Worm (Caenorhabditis elegans) whole organism, L4 larva: ENCODE results near the gene Y42H9AR.1.
A peak's percentile ranks its signal among the peaks of the same experiment; 100 is the strongest.

Experiments
- F44E2.7 ChIP-seq: fragments of 200-800 bp; sonication (Bioruptor generic); IDR thresholded peaks from 2 replicates; pipeline ENCODE4 v2.1.2; 2022; ENCODE audit warnings: missing genetic modification characterization, missing compliant biosample characterization
- R02D3.7 ChIP-seq: fragments of 150-350 bp; sonication (generic microtip); optimal IDR thresholded peaks from 3 replicates; lab custom pipeline; 2014; ENCODE audit warnings: missing biosample characterization, missing genetic modification characterization
- T26A8.4 ChIP-seq: fragments of 200-800 bp; sonication (Bioruptor generic); IDR thresholded peaks from 2 replicates; pipeline ENCODE4 v1.3.6; 2022; ENCODE audit warnings: missing genetic modification characterization, missing compliant biosample characterization
- Y105C5A.15 ChIP-seq: fragments of 200-800 bp; sonication (Bioruptor generic); IDR thresholded peaks from 2 replicates; pipeline ENCODE4 v1.3.6; 2022; ENCODE audit warnings: missing genetic modification characterization, missing compliant biosample characterization
- Y75B8A.6 ChIP-seq: fragments of 200-800 bp; sonication (Bioruptor generic); IDR thresholded peaks from 2 replicates; pipeline ENCODE4 v1.3.6; 2022; ENCODE audit warnings: missing genetic modification reagents, missing genetic modification characterization, missing compliant biosample characterization
- ZK337.2 ChIP-seq: fragments of 200-800 bp; sonication (Bioruptor generic); IDR thresholded peaks from 2 replicates; pipeline ENCODE4 v1.3.6; 2022; ENCODE audit warnings: missing genetic modification reagents, missing genetic modification characterization, missing compliant biosample characterization
- ZK546.5 ChIP-seq, 2 experiments: sonication (generic microtip); optimal IDR thresholded peaks; 2 replicates each; lab custom pipeline; 2017; ENCODE audit warnings: missing biosample characterization in 2 of 2, missing genetic modification characterization in 2 of 2
- aha-1 ChIP-seq: fragments of 150-350 bp; peaks from one replicate; lab custom pipeline; 2014; ENCODE audit warnings: missing biosample characterization, missing genetic modification characterization
- ama-1 ChIP-seq: fragments of 150-350 bp; optimal IDR thresholded peaks from 2 replicates; lab custom pipeline; 2014; ENCODE audit warnings: inconsistent platforms, mixed read lengths
- ceh-44 ChIP-seq: fragments of 200-800 bp; sonication (Bioruptor generic); IDR thresholded peaks from 2 replicates; pipeline ENCODE4 v1.3.6; 2022; ENCODE audit warnings: missing genetic modification reagents, missing genetic modification characterization, missing compliant biosample characterization
- daf-12 ChIP-seq: fragments of 150-350 bp; optimal IDR thresholded peaks from 2 replicates; lab custom pipeline; 2014; ENCODE audit warnings: missing biosample characterization, missing genetic modification reagents, missing genetic modification characterization
- daf-16 ChIP-seq, 3 experiments: sonication (generic microtip); optimal IDR thresholded peaks; 2 replicates each; lab custom pipeline; 2016 to 2017; ENCODE audit warnings: missing genetic modification characterization in 3 of 3, missing genetic modification reagents in 3 of 3, mild to moderate bottlenecking in 2 of 3, missing compliant biosample characterization in 2 of 3, missing biosample characterization in 1 of 3, moderate library complexity in 1 of 3
- daf-19 ChIP-seq: fragments of 200-800 bp; sonication (Bioruptor generic); conservative IDR thresholded peaks from 2 replicates; pipeline ENCODE4 v1.3.6; 2022; ENCODE audit warnings: missing genetic modification characterization, missing compliant biosample characterization
- daf-8 ChIP-seq: fragments of 200-800 bp; sonication (Bioruptor generic); IDR thresholded peaks from 2 replicates; pipeline ENCODE4 v1.3.6; 2022; ENCODE audit warnings: missing genetic modification characterization, missing compliant biosample characterization
- dpl-1 ChIP-seq: fragments of 150-350 bp; optimal IDR thresholded peaks from 2 replicates; lab custom pipeline; 2014; ENCODE audit warnings: missing biosample characterization, missing genetic modification reagents, missing genetic modification characterization
- dve-1 ChIP-seq: sonication (generic microtip); optimal IDR thresholded peaks from 2 replicates; lab custom pipeline; 2017; ENCODE audit warnings: antibody characterized with exemption, mild to moderate bottlenecking, missing genetic modification characterization, missing compliant biosample characterization; ENCODE audit not compliant: insufficient read depth
- hlh-11 ChIP-seq: fragments of 200-800 bp; sonication (Bioruptor generic); optimal IDR thresholded peaks from 2 replicates; lab custom pipeline; 2018; ENCODE audit warnings: mild to moderate bottlenecking, missing genetic modification characterization, missing compliant biosample characterization
- hlh-30 ChIP-seq: sonication (generic microtip); optimal IDR thresholded peaks from 2 replicates; lab custom pipeline; 2017; ENCODE audit warnings: antibody characterized with exemption, mild to moderate bottlenecking, missing genetic modification characterization, missing compliant biosample characterization; ENCODE audit not compliant: insufficient read depth
- hmg-1.1 ChIP-seq: fragments of 200-800 bp; sonication (Bioruptor generic); IDR thresholded peaks from 2 replicates; pipeline ENCODE4 v1.3.6; 2022; ENCODE audit warnings: missing genetic modification reagents, missing genetic modification characterization, missing compliant biosample characterization
- lim-7 ChIP-seq: fragments of 200-800 bp; sonication (Bioruptor generic); IDR thresholded peaks from 2 replicates; pipeline ENCODE4 v1.3.6; 2022; ENCODE audit warnings: missing genetic modification characterization, missing compliant biosample characterization
- lin-13 ChIP-seq: fragments of 150-350 bp; optimal IDR thresholded peaks from 2 replicates; lab custom pipeline; 2014; ENCODE audit warnings: missing biosample characterization, missing genetic modification reagents, missing genetic modification characterization
- lin-15B ChIP-seq: fragments of 150-350 bp; sonication (generic microtip); optimal IDR thresholded peaks from 3 replicates; lab custom pipeline; 2014; ENCODE audit warnings: missing biosample characterization, missing genetic modification characterization
- lin-38 ChIP-seq: fragments of 200-800 bp; sonication (Bioruptor generic); IDR thresholded peaks from 2 replicates; pipeline ENCODE4 v1.3.6; 2022; ENCODE audit warnings: missing genetic modification reagents, missing genetic modification characterization, missing compliant biosample characterization
- lsy-2 ChIP-seq, 2 experiments: fragments of 150-350 bp in 1 of 2; sonication (generic microtip) in 1 of 2; optimal IDR thresholded peaks; 2 replicates each; lab custom pipeline; 2014 to 2017; ENCODE audit warnings: missing biosample characterization in 2 of 2, missing genetic modification characterization in 2 of 2
- madf-5 ChIP-seq, 2 experiments: fragments of 200-800 bp; sonication (Bioruptor generic); IDR thresholded peaks; 2 replicates each; pipeline ENCODE4 v1.3.6; 2022; ENCODE audit warnings: missing compliant biosample characterization in 2 of 2, missing genetic modification characterization in 2 of 2
- mdl-1 ChIP-seq, 2 experiments: fragments of 150-350 bp in 1 of 2; sonication (generic microtip) in 1 of 2; optimal IDR thresholded peaks; 2 replicates each; lab custom pipeline; 2014 to 2017; ENCODE audit warnings: missing biosample characterization in 2 of 2, missing genetic modification characterization in 2 of 2
- mep-1 ChIP-seq: fragments of 150-350 bp; sonication (generic microtip); optimal IDR thresholded peaks from 3 replicates; lab custom pipeline; 2014; ENCODE audit warnings: missing biosample characterization, missing genetic modification characterization
- mes-2 ChIP-seq: sonication (generic microtip); optimal IDR thresholded peaks from 2 replicates; lab custom pipeline; 2016; ENCODE audit warnings: missing genotype, mild to moderate bottlenecking, missing genetic modification characterization, missing compliant biosample characterization; ENCODE audit not compliant: poor library complexity, severe bottlenecking
- mxl-3 ChIP-seq: fragments of 200-800 bp; sonication (Bioruptor generic); optimal IDR thresholded peaks from 2 replicates; lab custom pipeline; 2018; ENCODE audit warnings: mild to moderate bottlenecking, missing genetic modification characterization, missing compliant biosample characterization
- nhr-10 ChIP-seq: fragments of 150-350 bp; optimal IDR thresholded peaks from 2 replicates; lab custom pipeline; 2014; ENCODE audit warnings: missing biosample characterization, missing genetic modification characterization
- nhr-102 ChIP-seq: sonication (generic microtip); optimal IDR thresholded peaks from 2 replicates; lab custom pipeline; 2016; ENCODE audit warnings: mild to moderate bottlenecking, missing genetic modification characterization, moderate library complexity, missing compliant biosample characterization
- nhr-11 ChIP-seq: fragments of 150-350 bp; optimal IDR thresholded peaks from 2 replicates; lab custom pipeline; 2014; ENCODE audit warnings: missing biosample characterization, missing genetic modification characterization
- nhr-111 ChIP-seq: fragments of 200-800 bp; sonication (Bioruptor generic); optimal IDR thresholded peaks from 2 replicates; lab custom pipeline; 2018; ENCODE audit warnings: mild to moderate bottlenecking, missing genetic modification characterization, missing compliant biosample characterization
- nhr-25 ChIP-seq: sonication (generic microtip); optimal IDR thresholded peaks from 2 replicates; lab custom pipeline; 2017; ENCODE audit warnings: missing genetic modification characterization, mild to moderate bottlenecking, missing compliant biosample characterization, antibody characterized with exemption, moderate library complexity, borderline replicate concordance; ENCODE audit not compliant: insufficient read depth
- nhr-28 ChIP-seq: fragments of 150-350 bp; optimal IDR thresholded peaks from 2 replicates; lab custom pipeline; 2014; ENCODE audit warnings: missing biosample characterization, missing genetic modification characterization
- nhr-6 ChIP-seq: fragments of 150-350 bp; optimal IDR thresholded peaks from 2 replicates; lab custom pipeline; 2014; ENCODE audit warnings: missing biosample characterization, missing genetic modification characterization
- nhr-76 ChIP-seq: fragments of 150-350 bp; optimal IDR thresholded peaks from 2 replicates; lab custom pipeline; 2014; ENCODE audit warnings: missing biosample characterization, missing genetic modification characterization
- nhr-77 ChIP-seq: fragments of 150-350 bp; optimal IDR thresholded peaks from 2 replicates; lab custom pipeline; 2014; ENCODE audit warnings: missing biosample characterization, missing genetic modification characterization
- pha-4 ChIP-seq, 2 experiments: fragments of 150-350 bp in 1 of 2; fragments of 200-800 bp in 1 of 2; sonication (Bioruptor generic) in 1 of 2; IDR thresholded peaks in 1 of 2; optimal IDR thresholded peaks in 1 of 2; 2 replicates each; pipeline versions ENCODE4 v1.3.6 to Lab custom; 2014 to 2022; ENCODE audit warnings: missing genetic modification characterization in 2 of 2, missing genetic modification reagents in 2 of 2, missing biosample characterization in 1 of 2, missing compliant biosample characterization in 1 of 2
- rbr-2 ChIP-seq: sonication (generic microtip); optimal IDR thresholded peaks from 2 replicates; lab custom pipeline; 2016; ENCODE audit warnings: missing genotype, missing genetic modification characterization, missing compliant biosample characterization
- saeg-2 ChIP-seq: fragments of 200-800 bp; sonication (Bioruptor generic); IDR thresholded peaks from 2 replicates; pipeline ENCODE4 v1.3.6; 2022; ENCODE audit warnings: missing genetic modification reagents, missing genetic modification characterization, missing compliant biosample characterization
- tag-97 ChIP-seq: fragments of 200-800 bp; sonication (Bioruptor generic); IDR thresholded peaks from 2 replicates; pipeline ENCODE4 v1.3.6; 2022; ENCODE audit warnings: missing genetic modification characterization, missing compliant biosample characterization
- tra-1 ChIP-seq: fragments of 200-800 bp; sonication (Bioruptor generic); IDR thresholded peaks from 2 replicates; pipeline ENCODE4 v1.3.6; 2022; ENCODE audit warnings: missing genetic modification reagents, missing genetic modification characterization, missing compliant biosample characterization
- unc-130 ChIP-seq: sonication (generic microtip); optimal IDR thresholded peaks from 2 replicates; lab custom pipeline; 2016; ENCODE audit warnings: missing genetic modification reagents, missing genetic modification characterization, missing compliant biosample characterization
- vab-7 ChIP-seq: fragments of 200-800 bp; sonication (Bioruptor generic); IDR thresholded peaks from 2 replicates; pipeline ENCODE4 v1.3.6; 2022; ENCODE audit warnings: missing genetic modification reagents, missing genetic modification characterization, missing compliant biosample characterization
- zfp-3 ChIP-seq: fragments of 200-800 bp; sonication (Bioruptor generic); conservative IDR thresholded peaks from 2 replicates; pipeline ENCODE4 v1.3.6; 2022; ENCODE audit warnings: missing genetic modification reagents, missing genetic modification characterization, missing compliant biosample characterization
- zip-11 ChIP-seq: fragments of 200-800 bp; sonication (Bioruptor generic); IDR thresholded peaks from 2 replicates; pipeline ENCODE4 v1.3.6; 2022; ENCODE audit warnings: missing genetic modification characterization, missing compliant biosample characterization

The Y42H9AR.1 gene

ce11 chrIV:8133536-8133935, 20.3 kb downstream of the Y42H9AR.1 start, which contains the start of gene sph-1 (continued):
- TF ChIP-seq ceh-44 (GFP tag; lab: Robert Waterston, UW) (no peak), lsy-2 (tag; optimal IDR thresholded peaks at IDR 0.05; lab: Kevin White, UChicago) (peak in 1 of 2 experiments; percentile 65), mes-2 (tag; lab: Kevin White, UChicago) (peak; percentile 52), lim-7 (GFP tag; lab: Robert Waterston, UW) (no peak), hmg-1.1 (GFP tag; lab: Robert Waterston, UW) (peak; percentile 31; the same call in 1 of the 2 replicates), F44E2.7 (GFP tag; lab: Robert Waterston, UW) (no peak), Y75B8A.6 (GFP tag; lab: Robert Waterston, UW) (no peak), ZK337.2 (no peak), R02D3.7 (tag; lab: Kevin White, UChicago) (no peak), nhr-10 (tag; lab: Kevin White, UChicago) (peak; percentile 50), daf-12 (tag; lab: Kevin White, UChicago) (no peak), saeg-2 (GFP tag; lab: Robert Waterston, UW) (no peak), tra-1 (GFP tag; lab: Robert Waterston, UW) (no peak), nhr-76 (tag; lab: Kevin White, UChicago) (no peak), Y105C5A.15 (GFP tag; lab: Robert Waterston, UW) (no peak), daf-19 (no peak), daf-8 (GFP tag; lab: Robert Waterston, UW) (no peak)

- TF ChIP-seq vab-7 (no peak), mes-2 (tag; lab: Kevin White, UChicago) (peak; percentile 82), nhr-77 (tag; lab: Kevin White, UChicago) (peak; percentile 41), nhr-25 (tag; lab: Kevin White, UChicago) (peak; percentile 33), hlh-11 (peak; percentile 39), pha-4 (GFP tag; IDR thresholded peaks at IDR 0.05; lab: Robert Waterston, UW) (no peak), pha-4 (tag; optimal IDR thresholded peaks at IDR 0.05; lab: Kevin White, UChicago) (peak; percentile 35), madf-5 (GFP tag; IDR thresholded peaks at IDR 0.05; lab: Robert Waterston, UW) (no peak), T26A8.4 (GFP tag; lab: Robert Waterston, UW) (no peak), tra-1 (GFP tag; lab: Robert Waterston, UW) (no peak), mxl-3 (GFP tag; lab: Kevin White, UChicago) (peak; percentile 11), daf-8 (GFP tag; lab: Robert Waterston, UW) (no peak), nhr-6 (peak; percentile 63), ZK546.5 (tag; optimal IDR thresholded peaks at IDR 0.05; lab: Kevin White, UChicago) (no peak), dpl-1 (GFP tag; lab: Kevin White, UChicago) (peak; percentile 56), lin-15B (tag; lab: Kevin White, UChicago) (peak; percentile 1), lin-38 (GFP tag; lab: Robert Waterston, UW) (peak; percentile 91), daf-16 (GFP tag; optimal IDR thresholded peaks at IDR 0.05; lab: Kevin White, UChicago) (no peak), daf-16 (tag; optimal IDR thresholded peaks at IDR 0.05; lab: Kevin White, UChicago) (peak; percentile 55), hlh-30 (tag; lab: Kevin White, UChicago) (peak; percentile 82), dve-1 (peak; percentile 57), mdl-1 (tag; optimal IDR thresholded peaks at IDR 0.05; lab: Kevin White, UChicago) (peak in 1 of 2 experiments; percentile 77), nhr-28 (peak; percentile 32), zfp-3 (no peak), mep-1 (tag; lab: Kevin White, UChicago) (peak; percentile 69), unc-130 (peak; percentile 35), tag-97 (GFP tag; lab: Robert Waterston, UW) (no peak), rbr-2 (tag; lab: Kevin White, UChicago) (peak; percentile 29), nhr-102 (tag; lab: Kevin White, UChicago) (no peak), nhr-11 (tag; lab: Kevin White, UChicago) (peak; percentile 19), nhr-111 (GFP tag; lab: Kevin White, UChicago) (no peak), ama-1 (lab: Kevin White, UChicago) (peak; percentile 75), zip-11 (GFP tag; lab: Robert Waterston, UW) (no peak), lin-13 (GFP tag; lab: Kevin White, UChicago) (peak; percentile 27), lsy-2 (tag; optimal IDR thresholded peaks at IDR 0.05; lab: Kevin White, UChicago) (peak in 1 of 2 experiments; percentile 61), aha-1 (tag; lab: Kevin White, UChicago) (peak; percentile 91)
Measured at ce11 chrIV:8136005-8136512, 22.9 kb downstream of the Y42H9AR.1 start, which contains the start of the genes isp-1 and islo-1. TSS of gene isp-1 (minus strand) at chrIV:8136055. TSS of gene islo-1 (plus strand) at chrIV:8136389.
